Fruit fly (Drosophila melanogaster): ENCODE measurements around the gene mxt.

dm6 chr2L:4861503-4861902 lies 14.4 kb upstream of the mxt start:
- TF ChIP-seq pan (optimal IDR thresholded peaks at IDR 0.05) = no peak
- no peak for TF ChIP-seq Dll (optimal IDR thresholded peaks at IDR 0.05)

Measured in whole organism.